Worm (Caenorhabditis elegans) whole organism, L1 larva: Measurements from ENCODE around the gene acs-20.

Experiments used
- C34B4.2 ChIP-seq: sonication (generic microtip); optimal IDR thresholded peaks from 2 replicates; lab custom pipeline; 2017; ENCODE audit warnings: mild to moderate bottlenecking, missing genetic modification characterization, missing compliant biosample characterization
- F16B12.6 ChIP-seq: fragments of 150-350 bp; optimal IDR thresholded peaks from 2 replicates; lab custom pipeline; 2014; ENCODE audit warnings: missing biosample characterization, missing genetic modification characterization
- aha-1 ChIP-seq: fragments of 150-350 bp; optimal IDR thresholded peaks from 2 replicates; lab custom pipeline; 2014; ENCODE audit warnings: missing biosample characterization, missing genetic modification characterization
- alr-1 ChIP-seq: fragments of 200-800 bp; sonication (Bioruptor generic); optimal IDR thresholded peaks from 2 replicates; lab custom pipeline; 2018; ENCODE audit warnings: borderline replicate concordance, mild to moderate bottlenecking, missing genetic modification characterization, missing compliant biosample characterization
- aly-2 ChIP-seq: fragments of 150-350 bp; optimal IDR thresholded peaks from 2 replicates; lab custom pipeline; 2014; ENCODE audit warnings: missing biosample characterization, missing genetic modification characterization
- ama-1 ChIP-seq: fragments of 150-350 bp; optimal IDR thresholded peaks from 2 replicates; lab custom pipeline; 2014
- ceh-88 ChIP-seq: fragments of 200-800 bp; sonication (Bioruptor generic); IDR thresholded peaks from 2 replicates; pipeline ENCODE4 v1.3.6; 2022; ENCODE audit warnings: missing genetic modification characterization, missing compliant biosample characterization
- dsc-1 ChIP-seq: sonication (generic microtip); optimal IDR thresholded peaks from 2 replicates; lab custom pipeline; 2016; ENCODE audit warnings: mild to moderate bottlenecking, missing genetic modification characterization, missing compliant biosample characterization
- efl-1 ChIP-seq, 4 experiments: fragments of 150-350 bp; optimal IDR thresholded peaks in 3 of 4; peaks in 1 of 4; 1 replicate in 1 of 4; 2 replicates in 3 of 4; lab custom pipeline; 2014; ENCODE audit warnings: missing biosample characterization in 2 of 4, missing genetic modification characterization in 2 of 4, missing genetic modification reagents in 2 of 4
- elt-2 ChIP-seq: sonication (generic microtip); optimal IDR thresholded peaks from 2 replicates; lab custom pipeline; 2016; ENCODE audit warnings: missing genetic modification characterization, mild to moderate bottlenecking, inconsistent platforms, missing compliant biosample characterization, missing genetic modification reagents
- elt-3 ChIP-seq, 6 experiments: fragments of 150-350 bp in 1 of 6; sonication (generic microtip); optimal IDR thresholded peaks; 2 replicates each; lab custom pipeline; 2017 to 2018; ENCODE audit warnings: missing biosample characterization in 6 of 6, missing genetic modification characterization in 6 of 6, inconsistent platforms in 1 of 6
- ets-5 ChIP-seq: fragments of 200-800 bp; sonication (Bioruptor generic); IDR thresholded peaks from 2 replicates; pipeline ENCODE4 v1.3.6; 2022; ENCODE audit warnings: missing genetic modification characterization, missing compliant biosample characterization
- fkh-10 ChIP-seq: sonication (generic microtip); optimal IDR thresholded peaks from 2 replicates; lab custom pipeline; 2017; ENCODE audit warnings: missing biosample characterization, missing genetic modification reagents, missing genetic modification characterization
- fkh-8 ChIP-seq: sonication (generic microtip); optimal IDR thresholded peaks from 2 replicates; lab custom pipeline; 2016; ENCODE audit warnings: mild to moderate bottlenecking, missing genetic modification characterization, missing compliant biosample characterization
- fos-1 ChIP-seq: fragments of 150-350 bp; optimal IDR thresholded peaks from 2 replicates; lab custom pipeline; 2014; ENCODE audit warnings: missing biosample characterization, missing genetic modification characterization
- hlh-4 ChIP-seq: sonication (generic microtip); optimal IDR thresholded peaks from 2 replicates; lab custom pipeline; 2016; ENCODE audit warnings: mild to moderate bottlenecking, missing genetic modification characterization, missing compliant biosample characterization
- irx-1 ChIP-seq: sonication (generic microtip); optimal IDR thresholded peaks from 2 replicates; lab custom pipeline; 2016; ENCODE audit warnings: missing genetic modification characterization, missing compliant biosample characterization
- lin-13 ChIP-seq: fragments of 150-350 bp; optimal IDR thresholded peaks from 2 replicates; lab custom pipeline; 2014; ENCODE audit warnings: missing biosample characterization, missing genetic modification reagents, missing genetic modification characterization
- lin-39 ChIP-seq: fragments of 150-350 bp; optimal IDR thresholded peaks from 2 replicates; lab custom pipeline; 2014; ENCODE audit warnings: missing biosample characterization, missing genetic modification reagents, missing genetic modification characterization
- lir-3 ChIP-seq: sonication (generic microtip); optimal IDR thresholded peaks from 2 replicates; lab custom pipeline; 2016; ENCODE audit warnings: mild to moderate bottlenecking, missing genetic modification characterization, moderate library complexity, missing compliant biosample characterization; ENCODE audit not compliant: poor library complexity
- lsy-2 ChIP-seq, 2 experiments: fragments of 150-350 bp; optimal IDR thresholded peaks; 2 replicates each; lab custom pipeline; 2014; ENCODE audit warnings: missing biosample characterization in 2 of 2, missing genetic modification characterization in 2 of 2
- mab-9 ChIP-seq: fragments of 200-800 bp; sonication (Bioruptor generic); IDR thresholded peaks from 2 replicates; pipeline ENCODE4 v1.3.6; 2022; ENCODE audit warnings: missing genetic modification reagents, missing genetic modification characterization, missing compliant biosample characterization
- mdl-1 ChIP-seq, 2 experiments: fragments of 150-350 bp; optimal IDR thresholded peaks; 2 replicates each; lab custom pipeline; 2014 to 2017; ENCODE audit warnings: missing biosample characterization in 2 of 2, missing genetic modification characterization in 2 of 2, inconsistent platforms in 1 of 2
- nhr-11 ChIP-seq: fragments of 150-350 bp; optimal IDR thresholded peaks from 2 replicates; lab custom pipeline; 2014; ENCODE audit warnings: missing biosample characterization, missing genetic modification characterization
- nhr-19 ChIP-seq: fragments of 200-800 bp; sonication (Bioruptor generic); conservative IDR thresholded peaks from 2 replicates; pipeline ENCODE4 v1.3.6; 2022; ENCODE audit warnings: missing genetic modification characterization, missing compliant biosample characterization
- nhr-28 ChIP-seq: fragments of 150-350 bp; optimal IDR thresholded peaks from 2 replicates; lab custom pipeline; 2014; ENCODE audit warnings: missing biosample characterization, missing genetic modification characterization
- nhr-77 ChIP-seq: fragments of 150-350 bp; optimal IDR thresholded peaks from 2 replicates; lab custom pipeline; 2014; ENCODE audit warnings: missing biosample characterization, missing genetic modification characterization
- nhr-84 ChIP-seq: sonication (generic microtip); optimal IDR thresholded peaks from 2 replicates; lab custom pipeline; 2017; ENCODE audit warnings: missing biosample characterization, missing genetic modification characterization
- nhr-85 ChIP-seq: sonication (generic microtip); peaks from one replicate; lab custom pipeline; 2016; ENCODE audit warnings: missing genetic modification characterization, inconsistent platforms, missing compliant biosample characterization
- rnt-1 ChIP-seq: sonication (generic microtip); optimal IDR thresholded peaks from 2 replicates; lab custom pipeline; 2016; ENCODE audit warnings: mild to moderate bottlenecking, missing genetic modification characterization, moderate library complexity, missing compliant biosample characterization
- skn-1 ChIP-seq: fragments of 150-350 bp; optimal IDR thresholded peaks from 2 replicates; lab custom pipeline; 2014; ENCODE audit warnings: missing biosample characterization, missing genetic modification characterization
- sup-37 ChIP-seq: fragments of 200-800 bp; sonication (Bioruptor generic); optimal IDR thresholded peaks from 2 replicates; lab custom pipeline; 2018; ENCODE audit warnings: mild to moderate bottlenecking, missing genetic modification characterization, missing compliant biosample characterization
- tbx-2 ChIP-seq: sonication (generic microtip); optimal IDR thresholded peaks from 2 replicates; lab custom pipeline; 2016; ENCODE audit warnings: missing genetic modification characterization, missing compliant biosample characterization
- unc-130 ChIP-seq: fragments of 150-350 bp; optimal IDR thresholded peaks from 2 replicates; lab custom pipeline; 2017; ENCODE audit warnings: missing biosample characterization, missing genetic modification characterization, inconsistent platforms
- unc-62 ChIP-seq: fragments of 150-350 bp; optimal IDR thresholded peaks from 2 replicates; lab custom pipeline; 2014; ENCODE audit warnings: missing biosample characterization, missing genetic modification reagents, missing genetic modification characterization
- unc-86 ChIP-seq: sonication (generic microtip); optimal IDR thresholded peaks from 2 replicates; lab custom pipeline; 2016; ENCODE audit warnings: missing genetic modification characterization, missing compliant biosample characterization
- ztf-4 ChIP-seq: fragments of 150-350 bp; optimal IDR thresholded peaks from 2 replicates; lab custom pipeline; 2014; ENCODE audit warnings: missing biosample characterization, missing genetic modification characterization

The acs-20 gene

DNA sequence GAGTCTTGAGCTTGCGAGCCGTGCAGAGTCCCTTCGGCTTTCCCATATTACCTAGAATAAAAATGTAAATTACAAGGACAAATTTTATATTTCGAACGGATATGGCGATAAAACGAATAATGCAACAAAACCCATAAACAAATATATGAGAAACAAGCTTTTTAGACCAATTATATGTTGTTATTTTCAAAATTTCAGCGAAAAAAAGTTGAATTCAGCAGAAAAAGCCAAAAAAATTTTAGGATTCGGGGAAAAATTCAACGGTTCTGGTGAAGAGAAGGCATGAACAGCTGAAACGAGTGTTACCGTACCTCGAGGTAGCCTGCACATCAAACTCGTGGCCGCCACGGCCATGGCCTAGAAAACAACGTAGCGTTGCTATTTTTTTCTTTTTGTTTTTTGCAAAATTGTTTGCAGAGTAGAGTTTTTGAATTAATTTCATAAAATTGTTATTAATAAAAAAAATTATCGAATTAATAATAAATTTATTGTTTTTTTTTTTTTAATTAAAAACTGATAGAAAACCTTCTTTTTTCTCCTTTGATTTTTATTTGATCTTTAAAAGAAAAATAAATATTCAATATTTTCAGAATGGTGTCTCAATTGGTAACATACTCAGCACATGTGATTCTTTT lies 7.4 kb downstream of the acs-20 start, which contains the start of the genes rps-23 and dpm-3 (continued):
- TF ChIP-seq elt-2 (tag; lab: Kevin White, UChicago): peak; percentile 79
- TF ChIP-seq nhr-77 (tag; lab: Kevin White, UChicago): peak; percentile 84
- TF ChIP-seq, all 84 proteins: peak for 66

DNA sequence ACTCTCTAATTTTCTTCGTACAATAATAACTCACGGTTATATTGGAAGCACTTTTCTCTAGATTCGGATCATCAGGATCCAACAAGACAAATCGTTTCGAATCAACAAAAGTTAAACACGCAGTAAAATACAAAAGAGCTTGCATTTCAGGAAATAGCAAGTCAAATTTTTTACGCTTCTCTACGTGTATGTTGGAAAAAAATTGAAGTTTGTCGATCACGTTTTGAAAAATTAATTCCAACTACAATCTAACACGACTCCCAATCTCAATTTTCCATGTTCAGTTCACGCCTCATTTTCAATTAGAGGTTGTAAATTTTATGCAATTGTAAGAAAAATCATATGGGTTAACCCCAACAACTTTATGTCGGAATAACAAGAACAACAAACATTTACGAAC lies 8.6 kb downstream of the acs-20 start, which contains the start of gene spe-45:
Gene spe-45 (minus strand): TSS at position 145 of the 400 bp plus-strand sequence.
- TF ChIP-seq lsy-2 (tag; optimal IDR thresholded peaks at IDR 0.05; lab: Kevin White, UChicago): peak in 1 of 2 experiments; percentile 40
- TF ChIP-seq nhr-85 (tag; lab: Kevin White, UChicago): peak; percentile 33
- TF ChIP-seq nhr-19 (GFP tag; lab: Robert Waterston, UW): no peak

DNA sequence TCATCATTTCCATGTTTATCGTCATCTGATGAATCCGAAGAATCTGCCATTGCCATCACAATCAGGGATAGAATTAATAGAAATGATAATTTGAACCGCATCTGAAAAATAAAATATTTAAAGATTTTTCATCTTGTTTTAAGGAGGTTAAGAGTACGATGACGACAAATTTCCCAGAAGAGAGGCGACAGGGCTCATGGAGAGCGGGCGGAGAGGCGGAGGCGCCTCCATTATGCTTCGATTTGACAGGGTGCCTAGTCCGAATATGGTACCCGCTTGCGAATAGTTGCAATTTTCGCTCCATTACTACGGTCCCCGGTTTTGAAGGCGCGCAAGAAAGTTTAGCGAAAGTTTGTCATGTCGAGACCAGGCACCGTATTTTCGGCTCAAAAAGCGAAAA lies 13.4 kb downstream of the acs-20 start, which contains the start of gene F28D1.6:
Gene F28D1.6 (minus strand): TSS at position 101 of the 400 bp plus-strand sequence.
- TF ChIP-seq dsc-1 (tag; lab: Kevin White, UChicago) (no peak), mdl-1 (tag; optimal IDR thresholded peaks at IDR 0.05; lab: Kevin White, UChicago) (no peak), rnt-1 (tag; lab: Kevin White, UChicago) (no peak), tbx-2 (no peak), ztf-4 (tag; lab: Kevin White, UChicago) (no peak), ceh-88 (GFP tag; lab: Robert Waterston, UW) (no peak), C34B4.2 (tag; lab: Kevin White, UChicago) (no peak), lin-13 (GFP tag; lab: Kevin White, UChicago) (no peak), F16B12.6 (tag; lab: Kevin White, UChicago) (no peak), ets-5 (no peak), aly-2 (tag; lab: Kevin White, UChicago) (no peak), fos-1 (tag; lab: Kevin White, UChicago) (no peak), unc-62 (GFP tag; lab: Kevin White, UChicago) (no peak)

DNA sequence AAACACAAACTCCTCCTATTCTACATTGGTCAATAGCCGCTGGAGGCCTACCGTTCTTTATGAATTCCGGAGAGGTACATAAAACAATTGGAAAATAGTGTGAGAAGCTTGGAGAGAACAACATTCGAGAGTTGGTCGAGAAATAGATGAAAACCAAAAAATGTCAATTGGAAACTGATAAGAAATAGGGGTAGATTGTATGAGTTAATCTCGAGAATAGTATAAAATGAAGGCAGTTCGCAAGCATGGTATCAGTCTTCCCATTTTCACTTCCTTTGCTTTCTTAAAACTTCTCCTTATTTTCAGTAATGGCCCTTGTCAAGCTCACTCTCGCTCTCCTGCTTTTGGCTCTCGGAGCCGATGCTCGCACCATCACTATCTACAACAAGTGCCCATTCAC lies 15.6 kb downstream of the acs-20 start, which contains the start of gene thn-2:
Gene thn-2 (plus strand): TSS at position 307 of the 400 bp plus-strand sequence.
- no peak for TF ChIP-seq ama-1 (lab: Kevin White, UChicago)
- TF ChIP-seq alr-1: no peak
- no peak for TF ChIP-seq lir-3 (tag; lab: Kevin White, UChicago)
- TF ChIP-seq aly-2 (tag; lab: Kevin White, UChicago): no peak
- TF ChIP-seq skn-1 (tag; lab: Kevin White, UChicago): no peak
- TF ChIP-seq irx-1: no peak
- no peak for TF ChIP-seq aha-1 (tag; lab: Kevin White, UChicago)
- TF ChIP-seq nhr-11 (tag; lab: Kevin White, UChicago): no peak
- no peak for TF ChIP-seq nhr-28

DNA sequence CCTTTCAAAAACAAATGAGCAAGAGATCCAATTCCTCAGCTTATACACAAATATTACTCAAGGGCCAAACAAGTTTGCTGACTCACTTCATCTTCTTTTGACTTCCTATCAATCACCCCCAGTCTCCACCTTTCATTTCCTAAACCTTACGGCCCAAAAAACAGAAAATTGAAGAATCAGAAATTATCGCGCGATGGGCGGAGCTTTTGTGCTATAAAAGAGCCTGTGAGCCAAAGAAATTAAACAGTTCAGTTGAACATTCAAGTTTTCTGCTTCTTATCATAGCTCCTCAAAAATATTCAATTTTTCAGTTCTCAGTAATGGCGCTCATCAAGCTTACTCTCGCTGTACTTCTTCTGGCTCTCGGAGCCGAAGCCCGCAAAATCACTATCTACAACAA lies 18.7 kb downstream of the acs-20 start, which contains the start of gene thn-1:
Gene thn-1 (plus strand): TSS at position 301 of the 400 bp plus-strand sequence.
- TF ChIP-seq unc-130 (tag; lab: Kevin White, UChicago) (no peak), lsy-2 (tag; optimal IDR thresholded peaks at IDR 0.05; lab: Kevin White, UChicago) (no peak), ztf-4 (tag; lab: Kevin White, UChicago) (no peak), elt-3 (tag; optimal IDR thresholded peaks at IDR 0.05; lab: Kevin White, UChicago) (no peak), efl-1 (optimal IDR thresholded peaks at IDR 0.05; lab: Kevin White, UChicago) (no peak), efl-1 (GFP tag; optimal IDR thresholded peaks at IDR 0.05 in 1 of 2; lab: Kevin White, UChicago) (no peak), lin-39 (tag; lab: Kevin White, UChicago) (no peak), fkh-10 (no peak), sup-37 (no peak), nhr-84 (tag; lab: Kevin White, UChicago) (no peak), hlh-4 (tag; lab: Kevin White, UChicago) (no peak), unc-86 (no peak), fkh-8 (tag; lab: Kevin White, UChicago) (no peak), mab-9 (GFP tag; lab: Robert Waterston, UW) (no peak), ceh-88 (GFP tag; lab: Robert Waterston, UW) (no peak)
